Worm (Caenorhabditis elegans) whole organism, L3 larva: Measurements from ENCODE around the gene Y69H2.15.

ENCODE experiments used
- daf-12 ChIP-seq: fragments of 150-350 bp; optimal IDR thresholded peaks from 2 replicates; lab custom pipeline; 2014; ENCODE audit warnings: missing biosample characterization, missing genetic modification reagents, missing genetic modification characterization
- fkh-10 ChIP-seq: sonication (generic microtip); optimal IDR thresholded peaks from 2 replicates; lab custom pipeline; 2017; ENCODE audit warnings: missing biosample characterization, missing genetic modification reagents, missing genetic modification characterization
- fos-1 ChIP-seq: fragments of 150-350 bp; optimal IDR thresholded peaks from 2 replicates; lab custom pipeline; 2014; ENCODE audit warnings: missing biosample characterization, missing genetic modification characterization
- nfya-1 ChIP-seq: sonication (generic microtip); optimal IDR thresholded peaks from 2 replicates; lab custom pipeline; 2017; ENCODE audit warnings: missing genetic modification characterization, mild to moderate bottlenecking, missing compliant biosample characterization, antibody characterized with exemption, moderate library complexity; ENCODE audit not compliant: insufficient read depth
- nhr-237 ChIP-seq: fragments of 150-350 bp; optimal IDR thresholded peaks from 2 replicates; lab custom pipeline; 2014; ENCODE audit warnings: missing biosample characterization, missing genetic modification characterization
- unc-39 ChIP-seq: sonication (generic microtip); optimal IDR thresholded peaks from 4 replicates; lab custom pipeline; 2017; ENCODE audit warnings: missing biosample characterization, missing genetic modification characterization

DNA sequence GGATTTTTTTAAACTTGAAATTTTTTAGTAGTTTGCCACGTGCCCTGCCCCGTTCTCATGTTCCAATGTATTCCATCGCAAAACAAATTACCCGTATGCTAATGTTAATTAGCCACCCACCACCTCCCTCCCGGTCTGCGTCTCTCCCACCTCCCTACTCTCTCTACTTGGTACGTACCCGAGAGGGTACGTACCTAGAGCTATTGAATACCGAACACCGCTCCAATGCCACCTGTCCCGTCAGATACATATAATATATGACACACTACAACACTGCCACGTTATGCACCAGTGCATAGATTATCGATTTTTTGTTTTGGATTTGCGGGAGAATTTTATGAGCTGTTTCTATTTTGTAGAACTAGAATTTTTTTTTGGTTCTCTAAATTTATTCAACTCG is 37.1 kb downstream of the Y69H2.15 start:
- no peak for TF ChIP-seq unc-39 (tag; lab: Kevin White, UChicago)
- no peak for TF ChIP-seq fos-1 (tag; lab: Kevin White, UChicago)
- TF ChIP-seq nhr-237 (tag; lab: Kevin White, UChicago), result no peak
- no peak for TF ChIP-seq daf-12 (tag; lab: Kevin White, UChicago)
- no peak for TF ChIP-seq nfya-1 (tag; lab: Kevin White, UChicago)
- TF ChIP-seq fkh-10 (GFP tag; lab: Kevin White, UChicago), result no peak
